Worm (Caenorhabditis elegans) whole organism, L3 larva: ENCODE data around the gene F45E1.5.

ENCODE experiments used
- ama-1 ChIP-seq: fragments of 150-350 bp; optimal IDR thresholded peaks from 2 replicates; lab custom pipeline; 2018
- elt-1 ChIP-seq: fragments of 150-350 bp; optimal IDR thresholded peaks from 2 replicates; lab custom pipeline; 2014; ENCODE audit warnings: missing biosample characterization, missing genetic modification characterization
- jun-1 ChIP-seq: fragments of 150-350 bp; optimal IDR thresholded peaks from 2 replicates; lab custom pipeline; 2014; ENCODE audit warnings: missing biosample characterization, missing genetic modification reagents, missing genetic modification characterization
- lin-15B ChIP-seq: fragments of 150-350 bp; optimal IDR thresholded peaks from 2 replicates; lab custom pipeline; 2014; ENCODE audit warnings: missing biosample characterization, missing genetic modification characterization
- nfya-1 ChIP-seq: sonication (generic microtip); optimal IDR thresholded peaks from 2 replicates; lab custom pipeline; 2017; ENCODE audit warnings: missing genetic modification characterization, mild to moderate bottlenecking, missing compliant biosample characterization, antibody characterized with exemption, moderate library complexity; ENCODE audit not compliant: insufficient read depth
- nhr-12 ChIP-seq: fragments of 150-350 bp; optimal IDR thresholded peaks from 2 replicates; lab custom pipeline; 2014; ENCODE audit warnings: missing biosample characterization, missing genetic modification characterization
- nhr-76 ChIP-seq: fragments of 150-350 bp; sonication (generic microtip); optimal IDR thresholded peaks from 5 replicates; lab custom pipeline; 2014; ENCODE audit warnings: missing biosample characterization, missing genetic modification characterization
- pqm-1 ChIP-seq: fragments of 150-350 bp; optimal IDR thresholded peaks from 2 replicates; lab custom pipeline; 2017; ENCODE audit warnings: missing biosample characterization, missing genetic modification characterization, inconsistent platforms
- sea-2 ChIP-seq: fragments of 150-350 bp; sonication (generic microtip); optimal IDR thresholded peaks from 4 replicates; lab custom pipeline; 2014; ENCODE audit warnings: missing biosample characterization, missing genetic modification reagents, missing genetic modification characterization
- snpc-4 ChIP-seq: fragments of 150-350 bp; optimal IDR thresholded peaks from 2 replicates; lab custom pipeline; 2014; ENCODE audit warnings: missing biosample characterization, missing genetic modification characterization
- unc-62 ChIP-seq: fragments of 150-350 bp; sonication (generic microtip); optimal IDR thresholded peaks from 4 replicates; lab custom pipeline; 2014; ENCODE audit warnings: missing biosample characterization, missing genetic modification reagents, missing genetic modification characterization
- zag-1 ChIP-seq: fragments of 150-350 bp; optimal IDR thresholded peaks from 2 replicates; lab custom pipeline; 2014; ENCODE audit warnings: missing biosample characterization, missing genetic modification characterization
- ztf-11 ChIP-seq: fragments of 150-350 bp; optimal IDR thresholded peaks from 2 replicates; lab custom pipeline; 2014; ENCODE audit warnings: missing biosample characterization, missing genetic modification characterization
- ztf-4 ChIP-seq: fragments of 150-350 bp; optimal IDR thresholded peaks from 2 replicates; lab custom pipeline; 2014; ENCODE audit warnings: missing biosample characterization, missing genetic modification characterization

DNA sequence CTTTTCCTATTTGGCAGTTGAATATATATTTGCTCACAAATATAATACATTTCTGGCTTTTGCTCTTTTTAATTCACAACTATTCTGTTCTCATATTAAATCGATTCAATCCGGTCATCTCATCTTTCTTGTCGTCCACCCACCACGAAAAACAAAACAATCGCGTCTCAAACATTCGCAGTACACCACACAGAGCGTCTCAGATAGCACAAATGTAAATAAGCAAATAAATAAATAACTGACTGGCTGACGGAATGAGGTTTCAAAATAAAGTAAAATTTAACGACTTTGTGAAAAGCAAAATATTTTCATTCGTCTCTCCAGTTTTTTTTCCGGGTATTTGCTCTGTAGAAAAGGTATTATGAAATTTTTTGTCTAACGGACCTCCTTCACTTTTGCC is 22.8 kb upstream of the F45E1.5 start:
- no peak for TF ChIP-seq unc-62
- TF ChIP-seq ama-1 (lab: Kevin White, UChicago) = no peak
- no peak for TF ChIP-seq nhr-76 (tag; lab: Kevin White, UChicago)
- TF ChIP-seq sea-2 (GFP tag; lab: Kevin White, UChicago) = no peak
- no peak for TF ChIP-seq zag-1 (tag; lab: Kevin White, UChicago)
- no peak for TF ChIP-seq nfya-1
- TF ChIP-seq pqm-1 = no peak
- no peak for TF ChIP-seq nhr-12
- no peak for TF ChIP-seq jun-1 (tag; lab: Kevin White, UChicago)
- no peak for TF ChIP-seq snpc-4
- TF ChIP-seq ztf-11 (tag; lab: Kevin White, UChicago) = no peak
- no peak for TF ChIP-seq ztf-4 (tag; lab: Kevin White, UChicago)
- TF ChIP-seq elt-1 (tag; lab: Kevin White, UChicago) = no peak
- no peak for TF ChIP-seq lin-15B (tag; lab: Kevin White, UChicago)
